Worm (Caenorhabditis elegans) whole organism, L4/young adult: Measurements from ENCODE around the gene R08C7.8.

ENCODE experiments used
- W03F9.2 ChIP-seq: fragments of 150-350 bp; optimal IDR thresholded peaks from 2 replicates; lab custom pipeline; 2014; ENCODE audit warnings: missing biosample characterization, missing genetic modification characterization
- dao-5 ChIP-seq: sonication (generic microtip); optimal IDR thresholded peaks from 2 replicates; lab custom pipeline; 2016; ENCODE audit warnings: missing genotype, missing genetic modification characterization, moderate library complexity, missing compliant biosample characterization
- him-1 ChIP-seq: sonication (generic microtip); optimal IDR thresholded peaks from 2 replicates; lab custom pipeline; 2016; ENCODE audit warnings: missing genotype, missing genetic modification reagents, missing genetic modification characterization, missing compliant biosample characterization

- no peak for TF ChIP-seq W03F9.2
- no peak for TF ChIP-seq him-1 (tag; lab: Kevin White, UChicago)
- no peak for TF ChIP-seq dao-5 (tag; lab: Kevin White, UChicago)
These were observed 40.3 kb downstream of the R08C7.8 start, which contains the start of gene ell-1 for ce11 chrIV:4393942-4394460.
